Fruit fly (Drosophila melanogaster): ENCODE measurements around the gene CG31913.

- no peak for TF ChIP-seq CG8478 (optimal IDR thresholded peaks at IDR 0.05)
- TF ChIP-seq CTCF (optimal IDR thresholded peaks at IDR 0.05): no peak
Measured at dm6 chr2L:5805091-5805817, 21.4 kb downstream of the CG31913 start, which contains the start of gene CG11034.
